Fruit fly (Drosophila melanogaster): ENCODE data around the gene alphaTub85E.
A peak's percentile ranks its signal among the peaks of the same experiment; 100 is the strongest.

alphaTub85E gene

dm6 chr3R:9771519-9771972, 38.5 kb upstream of the alphaTub85E start, which contains the start of gene CG9471 (continued):
- TF ChIP-seq so (GFP tag; IDR thresholded peaks at IDR 0.05) (peak; percentile 84), en (GFP tag; optimal IDR thresholded peaks at IDR 0.05) (peak; percentile 72)

- TF ChIP-seq Dip3 (GFP tag; optimal IDR thresholded peaks at IDR 0.05) (no peak), Usf (GFP tag; optimal IDR thresholded peaks at IDR 0.05) (no peak), sim (GFP tag; IDR thresholded peaks at IDR 0.05) (no peak), CG33557 (GFP tag; optimal IDR thresholded peaks at IDR 0.05) (no peak), CG31441 (GFP tag; IDR thresholded peaks at IDR 0.05) (no peak), Gsc (GFP tag; IDR thresholded peaks at IDR 0.05) (no peak), CG17359 (tag; optimal IDR thresholded peaks at IDR 0.05) (no peak), salm (tag; optimal IDR thresholded peaks at IDR 0.05) (no peak), peb (GFP tag; IDR thresholded peaks at IDR 0.05) (no peak), al (GFP tag; IDR thresholded peaks at IDR 0.05) (no peak), MTF-1 (GFP tag; optimal IDR thresholded peaks at IDR 0.05; ENCODE audit: borderline replicate concordance) (no peak), Optix (GFP tag; IDR thresholded peaks at IDR 0.05) (no peak), sisA (GFP tag; IDR thresholded peaks at IDR 0.05) (no peak), CG4854 (GFP tag; optimal IDR thresholded peaks at IDR 0.05) (no peak), CG3726 (GFP tag; IDR thresholded peaks at IDR 0.05) (no peak), GATAe (GFP tag; conservative IDR thresholded peaks at IDR 0.05) (no peak), CG6689 (GFP tag; IDR thresholded peaks at IDR 0.05) (no peak), klu (GFP tag; IDR thresholded peaks at IDR 0.05) (no peak), CG12236 (GFP tag; optimal IDR thresholded peaks at IDR 0.05) (no peak), CG15479 (GFP tag; optimal IDR thresholded peaks at IDR 0.05) (no peak), CG4328 (GFP tag; optimal IDR thresholded peaks at IDR 0.05) (no peak), ap (GFP tag; IDR thresholded peaks at IDR 0.05) (no peak), grn (GFP tag; optimal IDR thresholded peaks at IDR 0.05) (no peak), CG10431 (GFP tag; optimal IDR thresholded peaks at IDR 0.05) (no peak), CG7987 (GFP tag; optimal IDR thresholded peaks at IDR 0.05) (no peak), rib (GFP tag; IDR thresholded peaks at IDR 0.05) (0 out of 2 replicates have a peak, but pooled peaks have one; percentile 33), Asciz (GFP tag; optimal IDR thresholded peaks at IDR 0.05) (no peak), Hmx (GFP tag; optimal IDR thresholded peaks at IDR 0.05) (no peak), Camta (GFP tag; optimal IDR thresholded peaks at IDR 0.05) (no peak), cato (GFP tag; optimal IDR thresholded peaks at IDR 0.05; ENCODE audit: borderline replicate concordance) (no peak), Lim3 (GFP tag; IDR thresholded peaks at IDR 0.05) (no peak), CG11696 (GFP tag; IDR thresholded peaks at IDR 0.05) (no peak), lov (optimal IDR thresholded peaks at IDR 0.05) (no peak), lov (GFP tag; IDR thresholded peaks at IDR 0.05) (no peak), Pdp1 (GFP tag; optimal IDR thresholded peaks at IDR 0.05) (peak in 1 of 2 experiments; percentile 97), pum (GFP tag; optimal IDR thresholded peaks at IDR 0.05) (no peak), CG1603 (tag; optimal IDR thresholded peaks at IDR 0.05) (no peak), CG6813 (GFP tag; optimal IDR thresholded peaks at IDR 0.05) (no peak), exex (tag; optimal IDR thresholded peaks at IDR 0.05) (no peak), grau (tag; optimal IDR thresholded peaks at IDR 0.05) (no peak), pros (GFP tag; optimal IDR thresholded peaks at IDR 0.05) (no peak), CG7372 (GFP tag; IDR thresholded peaks at IDR 0.05) (no peak), danr (GFP tag; IDR thresholded peaks at IDR 0.05) (no peak), CG17612 (GFP tag; IDR thresholded peaks at IDR 0.05) (no peak), gro (GFP tag; optimal IDR thresholded peaks at IDR 0.05) (no peak), CG31365 (tag; optimal IDR thresholded peaks at IDR 0.05) (no peak), cas (GFP tag; IDR thresholded peaks at IDR 0.05) (no peak), slp2 (GFP tag; optimal IDR thresholded peaks at IDR 0.05) (no peak), sd (tag; optimal IDR thresholded peaks at IDR 0.05) (peak; percentile 98)
Observed at dm6 chr3R:9770127-9770526, 37.1 kb upstream of the alphaTub85E start.

Data from whole organism, embryonic.